Worm (Caenorhabditis elegans) whole organism, L1 larva: ENCODE results near the gene F29A7.8.

ENCODE experiments used
- F16B12.6 ChIP-seq: fragments of 150-350 bp; optimal IDR thresholded peaks from 2 replicates; lab custom pipeline; 2014; ENCODE audit warnings: missing biosample characterization, missing genetic modification characterization
- Y116A8C.19 ChIP-seq: sonication (generic microtip); optimal IDR thresholded peaks from 2 replicates; lab custom pipeline; 2016; ENCODE audit warnings: missing compliant biosample characterization, missing genetic modification characterization, borderline replicate concordance
- aly-2 ChIP-seq: fragments of 150-350 bp; optimal IDR thresholded peaks from 2 replicates; lab custom pipeline; 2014; ENCODE audit warnings: missing biosample characterization, missing genetic modification characterization
- blmp-1 ChIP-seq: fragments of 150-350 bp; optimal IDR thresholded peaks from 2 replicates; lab custom pipeline; 2014; ENCODE audit warnings: missing biosample characterization, missing genetic modification characterization
- ceh-8 ChIP-seq: fragments of 200-800 bp; sonication (Bioruptor generic); optimal IDR thresholded peaks from 2 replicates; lab custom pipeline; 2018; ENCODE audit warnings: mild to moderate bottlenecking, missing genetic modification characterization, moderate library complexity, missing compliant biosample characterization
- ceh-88 ChIP-seq: fragments of 200-800 bp; sonication (Bioruptor generic); IDR thresholded peaks from 2 replicates; pipeline ENCODE4 v1.3.6; 2022; ENCODE audit warnings: missing genetic modification characterization, missing compliant biosample characterization
- dpl-1 ChIP-seq, 3 experiments: fragments of 150-350 bp in 2 of 3; sonication (generic microtip) in 1 of 3; optimal IDR thresholded peaks; 2 replicates each; lab custom pipeline; 2014 to 2017; ENCODE audit warnings: missing biosample characterization in 3 of 3, missing genetic modification characterization in 3 of 3, missing genetic modification reagents in 3 of 3
- efl-1 ChIP-seq, 4 experiments: fragments of 150-350 bp; optimal IDR thresholded peaks in 3 of 4; peaks in 1 of 4; 1 replicate in 1 of 4; 2 replicates in 3 of 4; lab custom pipeline; 2014; ENCODE audit warnings: missing biosample characterization in 2 of 4, missing genetic modification characterization in 2 of 4, missing genetic modification reagents in 2 of 4
- elt-3 ChIP-seq, 6 experiments: fragments of 150-350 bp in 1 of 6; sonication (generic microtip); optimal IDR thresholded peaks; 2 replicates each; lab custom pipeline; 2017 to 2018; ENCODE audit warnings: missing biosample characterization in 6 of 6, missing genetic modification characterization in 6 of 6, inconsistent platforms in 1 of 6
- fkh-10 ChIP-seq: sonication (generic microtip); optimal IDR thresholded peaks from 2 replicates; lab custom pipeline; 2017; ENCODE audit warnings: missing biosample characterization, missing genetic modification reagents, missing genetic modification characterization
- fkh-4 ChIP-seq: sonication (generic microtip); optimal IDR thresholded peaks from 2 replicates; lab custom pipeline; 2016; ENCODE audit warnings: missing compliant biosample characterization, missing genetic modification characterization, borderline replicate concordance
- fkh-8 ChIP-seq: sonication (generic microtip); optimal IDR thresholded peaks from 2 replicates; lab custom pipeline; 2016; ENCODE audit warnings: mild to moderate bottlenecking, missing genetic modification characterization, missing compliant biosample characterization
- grh-1 ChIP-seq: fragments of 200-800 bp; sonication (Bioruptor generic); IDR thresholded peaks from 2 replicates; pipeline ENCODE4 v1.3.6; 2022; ENCODE audit warnings: missing genetic modification reagents, missing genetic modification characterization, missing compliant biosample characterization
- jun-1 ChIP-seq: fragments of 150-350 bp; optimal IDR thresholded peaks from 2 replicates; lab custom pipeline; 2014; ENCODE audit warnings: missing biosample characterization, missing genetic modification reagents, missing genetic modification characterization
- lin-14 ChIP-seq: fragments of 200-800 bp; sonication (Bioruptor generic); optimal IDR thresholded peaks from 2 replicates; lab custom pipeline; 2018; ENCODE audit warnings: mild to moderate bottlenecking, missing genetic modification characterization, moderate library complexity, missing compliant biosample characterization
- lin-35 ChIP-seq, 2 experiments: fragments of 150-350 bp; optimal IDR thresholded peaks; 2 replicates each; lab custom pipeline; 2014; ENCODE audit warnings: missing biosample characterization in 2 of 2, missing genetic modification characterization in 2 of 2, missing genetic modification reagents in 2 of 2
- lsy-2 ChIP-seq, 2 experiments: fragments of 150-350 bp; optimal IDR thresholded peaks; 2 replicates each; lab custom pipeline; 2014; ENCODE audit warnings: missing biosample characterization in 2 of 2, missing genetic modification characterization in 2 of 2
- mab-9 ChIP-seq: fragments of 200-800 bp; sonication (Bioruptor generic); IDR thresholded peaks from 2 replicates; pipeline ENCODE4 v1.3.6; 2022; ENCODE audit warnings: missing genetic modification reagents, missing genetic modification characterization, missing compliant biosample characterization
- mdl-1 ChIP-seq, 2 experiments: fragments of 150-350 bp; optimal IDR thresholded peaks; 2 replicates each; lab custom pipeline; 2014 to 2017; ENCODE audit warnings: missing biosample characterization in 2 of 2, missing genetic modification characterization in 2 of 2, inconsistent platforms in 1 of 2
- mef-2 ChIP-seq: fragments of 150-350 bp; optimal IDR thresholded peaks from 2 replicates; lab custom pipeline; 2014; ENCODE audit warnings: missing biosample characterization, missing genetic modification characterization
- mep-1 ChIP-seq: fragments of 150-350 bp; optimal IDR thresholded peaks from 2 replicates; lab custom pipeline; 2014; ENCODE audit warnings: missing biosample characterization, missing genetic modification characterization
- nhr-12 ChIP-seq: sonication (generic microtip); optimal IDR thresholded peaks from 2 replicates; lab custom pipeline; 2017; ENCODE audit warnings: missing biosample characterization, missing genetic modification characterization
- nhr-19 ChIP-seq: fragments of 200-800 bp; sonication (Bioruptor generic); conservative IDR thresholded peaks from 2 replicates; pipeline ENCODE4 v1.3.6; 2022; ENCODE audit warnings: missing genetic modification characterization, missing compliant biosample characterization
- nhr-20 ChIP-seq: sonication (generic microtip); optimal IDR thresholded peaks from 2 replicates; lab custom pipeline; 2016; ENCODE audit warnings: mild to moderate bottlenecking, missing genetic modification characterization, missing compliant biosample characterization
- nhr-237 ChIP-seq: fragments of 150-350 bp; optimal IDR thresholded peaks from 2 replicates; lab custom pipeline; 2014; ENCODE audit warnings: missing biosample characterization, missing genetic modification characterization
- nhr-28 ChIP-seq: fragments of 150-350 bp; optimal IDR thresholded peaks from 2 replicates; lab custom pipeline; 2014; ENCODE audit warnings: missing biosample characterization, missing genetic modification characterization
- nhr-71 ChIP-seq: sonication (generic microtip); optimal IDR thresholded peaks from 2 replicates; lab custom pipeline; 2016; ENCODE audit warnings: mild to moderate bottlenecking, missing genetic modification characterization, moderate library complexity, missing compliant biosample characterization
- nhr-76 ChIP-seq: sonication (generic microtip); optimal IDR thresholded peaks from 2 replicates; lab custom pipeline; 2017; ENCODE audit warnings: missing biosample characterization, missing genetic modification characterization
- nhr-77 ChIP-seq: fragments of 150-350 bp; optimal IDR thresholded peaks from 2 replicates; lab custom pipeline; 2014; ENCODE audit warnings: missing biosample characterization, missing genetic modification characterization
- nhr-84 ChIP-seq: sonication (generic microtip); optimal IDR thresholded peaks from 2 replicates; lab custom pipeline; 2017; ENCODE audit warnings: missing biosample characterization, missing genetic modification characterization
- nhr-85 ChIP-seq: sonication (generic microtip); peaks from one replicate; lab custom pipeline; 2016; ENCODE audit warnings: missing genetic modification characterization, inconsistent platforms, missing compliant biosample characterization
- pax-3 ChIP-seq: fragments of 200-800 bp; sonication (Bioruptor generic); optimal IDR thresholded peaks from 2 replicates; lab custom pipeline; 2018; ENCODE audit warnings: mild to moderate bottlenecking, missing genetic modification characterization, moderate library complexity, missing compliant biosample characterization
- skn-1 ChIP-seq: fragments of 150-350 bp; optimal IDR thresholded peaks from 2 replicates; lab custom pipeline; 2014; ENCODE audit warnings: missing biosample characterization, missing genetic modification characterization
- snu-23 ChIP-seq: sonication (generic microtip); optimal IDR thresholded peaks from 2 replicates; lab custom pipeline; 2016; ENCODE audit warnings: missing genetic modification characterization, missing compliant biosample characterization
- sptf-1 ChIP-seq: fragments of 150-350 bp; optimal IDR thresholded peaks from 2 replicates; lab custom pipeline; 2014; ENCODE audit warnings: missing biosample characterization, missing genetic modification characterization
- sup-37 ChIP-seq: fragments of 200-800 bp; sonication (Bioruptor generic); optimal IDR thresholded peaks from 2 replicates; lab custom pipeline; 2018; ENCODE audit warnings: mild to moderate bottlenecking, missing genetic modification characterization, missing compliant biosample characterization
- tbx-2 ChIP-seq: sonication (generic microtip); optimal IDR thresholded peaks from 2 replicates; lab custom pipeline; 2016; ENCODE audit warnings: missing genetic modification characterization, missing compliant biosample characterization
- tlp-1 ChIP-seq: fragments of 150-350 bp; optimal IDR thresholded peaks from 2 replicates; lab custom pipeline; 2014; ENCODE audit warnings: missing biosample characterization, missing genetic modification characterization
- unc-30 ChIP-seq: sonication (generic microtip); optimal IDR thresholded peaks from 2 replicates; lab custom pipeline; 2017; ENCODE audit warnings: missing biosample characterization, missing genetic modification characterization
- unc-86 ChIP-seq: sonication (generic microtip); optimal IDR thresholded peaks from 2 replicates; lab custom pipeline; 2016; ENCODE audit warnings: missing genetic modification characterization, missing compliant biosample characterization
- vab-15 ChIP-seq: sonication (generic microtip); optimal IDR thresholded peaks from 2 replicates; lab custom pipeline; 2017; ENCODE audit warnings: missing genotype, mild to moderate bottlenecking, missing genetic modification characterization, missing compliant biosample characterization
- xbp-1 ChIP-seq: sonication (generic microtip); optimal IDR thresholded peaks from 2 replicates; lab custom pipeline; 2016; ENCODE audit warnings: missing genetic modification characterization, missing compliant biosample characterization
- ztf-11 ChIP-seq, 2 experiments: sonication (generic microtip); optimal IDR thresholded peaks; 2 replicates each; lab custom pipeline; 2016 to 2017; ENCODE audit warnings: missing genetic modification characterization in 2 of 2, missing biosample characterization in 1 of 2, missing compliant biosample characterization in 1 of 2
- ztf-4 ChIP-seq: fragments of 150-350 bp; optimal IDR thresholded peaks from 2 replicates; lab custom pipeline; 2014; ENCODE audit warnings: missing biosample characterization, missing genetic modification characterization

Gene F29A7.8

ce11 chrII:2757954-2758353, at the start of gene F29A7.8:
F29A7.8 (minus strand) TSS chrII:2758054.
- no peak for TF ChIP-seq efl-1 (optimal IDR thresholded peaks at IDR 0.05; lab: Kevin White, UChicago)
- peak in 1 of 2 experiments; percentile 22 for TF ChIP-seq efl-1 (GFP tag; optimal IDR thresholded peaks at IDR 0.05 in 1 of 2; lab: Kevin White, UChicago)
- no peak for TF ChIP-seq ceh-8

- TF ChIP-seq ztf-4 (no peak), nhr-77 (tag; lab: Kevin White, UChicago) (no peak), elt-3 (tag; optimal IDR thresholded peaks at IDR 0.05; lab: Kevin White, UChicago) (peak in 1 of 6 experiments; percentile 50), blmp-1 (tag; lab: Kevin White, UChicago) (peak; percentile 18), nhr-20 (tag; lab: Kevin White, UChicago) (peak; percentile 0), ceh-88 (GFP tag; lab: Robert Waterston, UW) (no peak), vab-15 (tag; lab: Kevin White, UChicago) (no peak), nhr-85 (tag; lab: Kevin White, UChicago) (peak; percentile 61)
- TF ChIP-seq, all 84 proteins: peak for 4
Observed at ce11 chrII:2805566-2805965, 47.7 kb upstream of the F29A7.8 start.

DNA sequence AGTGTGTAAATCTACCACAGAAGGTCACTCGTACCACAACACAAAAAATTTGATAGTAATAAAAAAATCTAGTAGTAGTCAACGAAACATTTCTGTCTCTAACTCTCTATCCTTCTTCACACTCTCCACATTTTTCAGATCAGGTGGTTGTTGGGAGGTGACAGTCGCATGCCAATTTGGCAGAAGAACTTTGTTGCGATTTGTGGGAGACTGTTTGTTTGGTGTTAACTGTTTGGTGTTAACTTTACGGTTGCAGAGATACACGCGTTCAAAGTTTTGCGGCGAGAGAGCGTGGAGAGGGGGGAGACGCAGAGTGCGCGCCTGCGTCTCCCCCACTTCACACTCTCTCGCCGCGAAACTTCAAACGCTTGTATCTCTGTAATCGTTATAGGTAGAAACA, 47.1 kb upstream of the F29A7.8 start:
- TF ChIP-seq lin-14 (GFP tag; lab: Kevin White, UChicago) = peak; percentile 49
- peak in 1 of 2 experiments; percentile 28 for TF ChIP-seq mdl-1 (tag; optimal IDR thresholded peaks at IDR 0.05; lab: Kevin White, UChicago)
- no peak for TF ChIP-seq ztf-11 (tag; optimal IDR thresholded peaks at IDR 0.05; lab: Kevin White, UChicago)
- TF ChIP-seq nhr-19 = 0 out of 2 replicates have a peak, but pooled peaks have one; percentile 2
- peak; percentile 14 for TF ChIP-seq nhr-85 (tag; lab: Kevin White, UChicago)
- TF ChIP-seq nhr-71 (tag; lab: Kevin White, UChicago) = peak; percentile 23
- no peak for TF ChIP-seq mab-9 (GFP tag; lab: Robert Waterston, UW)
- TF ChIP-seq lin-35 (GFP tag; optimal IDR thresholded peaks at IDR 0.05; lab: Kevin White, UChicago) = peak in 1 of 2 experiments; percentile 65
- TF ChIP-seq dpl-1 (GFP tag; optimal IDR thresholded peaks at IDR 0.05; lab: Kevin White, UChicago) = no peak
- TF ChIP-seq lsy-2 (tag; optimal IDR thresholded peaks at IDR 0.05; lab: Kevin White, UChicago) = peak in 1 of 2 experiments; percentile 14
- TF ChIP-seq snu-23 = peak; percentile 40
- TF ChIP-seq elt-3 (tag; optimal IDR thresholded peaks at IDR 0.05; lab: Kevin White, UChicago) = peak in 2 of 6 experiments; percentile 40 to 52
- TF ChIP-seq nhr-20 (tag; lab: Kevin White, UChicago) = peak; percentile 4
- no peak for TF ChIP-seq pax-3 (tag; lab: Kevin White, UChicago)
- TF ChIP-seq tbx-2 (tag; lab: Kevin White, UChicago) = peak; percentile 22

- TF ChIP-seq ztf-11 (tag; optimal IDR thresholded peaks at IDR 0.05; lab: Kevin White, UChicago) (no peak), snu-23 (peak; percentile 2), nhr-237 (tag; lab: Kevin White, UChicago) (no peak), elt-3 (tag; optimal IDR thresholded peaks at IDR 0.05; lab: Kevin White, UChicago) (no peak), grh-1 (GFP tag; lab: Robert Waterston, UW) (no peak), xbp-1 (tag; lab: Kevin White, UChicago) (no peak), lin-14 (GFP tag; lab: Kevin White, UChicago) (peak; percentile 65), F16B12.6 (tag; lab: Kevin White, UChicago) (no peak), mab-9 (GFP tag; lab: Robert Waterston, UW) (no peak), tlp-1 (tag; lab: Kevin White, UChicago) (no peak), nhr-12 (tag; lab: Kevin White, UChicago) (no peak), lin-35 (GFP tag; optimal IDR thresholded peaks at IDR 0.05; lab: Kevin White, UChicago) (no peak), dpl-1 (GFP tag; optimal IDR thresholded peaks at IDR 0.05; lab: Kevin White, UChicago) (peak in 1 of 3 experiments; percentile 13), aly-2 (tag; lab: Kevin White, UChicago) (no peak), efl-1 (optimal IDR thresholded peaks at IDR 0.05; lab: Kevin White, UChicago) (peak; percentile 34 to 51), efl-1 (GFP tag; optimal IDR thresholded peaks at IDR 0.05 in 1 of 2; lab: Kevin White, UChicago) (no peak), fkh-8 (tag; lab: Kevin White, UChicago) (no peak), sptf-1 (tag; lab: Kevin White, UChicago) (no peak), unc-30 (tag; lab: Kevin White, UChicago) (no peak), nhr-84 (tag; lab: Kevin White, UChicago) (no peak), jun-1 (tag; lab: Kevin White, UChicago) (no peak), fkh-4 (tag; lab: Kevin White, UChicago) (no peak), sup-37 (GFP tag; lab: Kevin White, UChicago) (no peak), ceh-8 (no peak), skn-1 (tag; lab: Kevin White, UChicago) (no peak), mef-2 (no peak), mep-1 (no peak), unc-86 (no peak), lsy-2 (tag; optimal IDR thresholded peaks at IDR 0.05; lab: Kevin White, UChicago) (peak in 1 of 2 experiments; percentile 42), nhr-28 (no peak), nhr-76 (tag; lab: Kevin White, UChicago) (no peak), fkh-10 (GFP tag; lab: Kevin White, UChicago) (no peak), vab-15 (tag; lab: Kevin White, UChicago) (no peak), Y116A8C.19 (tag; lab: Kevin White, UChicago) (no peak)
Observed at ce11 chrII:2804245-2804644, 46.4 kb upstream of the F29A7.8 start.
